Worm (Caenorhabditis elegans) whole organism, L1 larva: ENCODE data around the gene Y14H12B.1.

Experiments used
- ama-1 ChIP-seq: fragments of 150-350 bp; optimal IDR thresholded peaks from 2 replicates; lab custom pipeline; 2014
- dpl-1 ChIP-seq, 3 experiments: fragments of 150-350 bp in 2 of 3; sonication (generic microtip) in 1 of 3; optimal IDR thresholded peaks; 2 replicates each; lab custom pipeline; 2014 to 2017; ENCODE audit warnings: missing biosample characterization in 3 of 3, missing genetic modification characterization in 3 of 3, missing genetic modification reagents in 3 of 3
- elt-3 ChIP-seq, 6 experiments: fragments of 150-350 bp in 1 of 6; sonication (generic microtip); optimal IDR thresholded peaks; 2 replicates each; lab custom pipeline; 2017 to 2018; ENCODE audit warnings: missing biosample characterization in 6 of 6, missing genetic modification characterization in 6 of 6, inconsistent platforms in 1 of 6
- fkh-10 ChIP-seq: sonication (generic microtip); optimal IDR thresholded peaks from 2 replicates; lab custom pipeline; 2017; ENCODE audit warnings: missing biosample characterization, missing genetic modification reagents, missing genetic modification characterization
- lin-15B ChIP-seq: fragments of 150-350 bp; sonication (generic microtip); optimal IDR thresholded peaks from 3 replicates; lab custom pipeline; 2014; ENCODE audit warnings: missing biosample characterization, missing genetic modification characterization
- pag-3 ChIP-seq: sonication (generic microtip); optimal IDR thresholded peaks from 2 replicates; lab custom pipeline; 2017; ENCODE audit warnings: missing genetic modification characterization, mild to moderate bottlenecking, missing compliant biosample characterization, antibody characterized with exemption, borderline replicate concordance; ENCODE audit not compliant: insufficient read depth
- snpc-4 ChIP-seq: fragments of 150-350 bp; optimal IDR thresholded peaks from 2 replicates; lab custom pipeline; 2014; ENCODE audit warnings: missing biosample characterization, missing genetic modification characterization
- ztf-4 ChIP-seq: fragments of 150-350 bp; optimal IDR thresholded peaks from 2 replicates; lab custom pipeline; 2014; ENCODE audit warnings: missing biosample characterization, missing genetic modification characterization

- TF ChIP-seq snpc-4 (tag; lab: Kevin White, UChicago) = no peak
- TF ChIP-seq dpl-1 (GFP tag; optimal IDR thresholded peaks at IDR 0.05; lab: Kevin White, UChicago) = no peak
- TF ChIP-seq elt-3 (tag; optimal IDR thresholded peaks at IDR 0.05; lab: Kevin White, UChicago) = no peak
- TF ChIP-seq lin-15B (tag; lab: Kevin White, UChicago) = no peak
- TF ChIP-seq ztf-4 (tag; lab: Kevin White, UChicago) = no peak
- TF ChIP-seq pag-3 (tag; lab: Kevin White, UChicago) = no peak
- no peak for TF ChIP-seq ama-1 (lab: Kevin White, UChicago)
- TF ChIP-seq fkh-10 (GFP tag; lab: Kevin White, UChicago) = no peak
Observed at ce11 chrII:3902798-3903197, 31.4 kb upstream of the Y14H12B.1 start, which contains the start of gene F53C3.3.
